Worm (Caenorhabditis elegans) whole organism, late embryonic: Measurements from ENCODE around the gene pfn-3.

Experiments
- K09A11.1 ChIP-seq: sonication (generic microtip); optimal IDR thresholded peaks from 2 replicates; lab custom pipeline; 2017; ENCODE audit warnings: antibody characterized with exemption, mild to moderate bottlenecking, missing genetic modification characterization, missing compliant biosample characterization; ENCODE audit not compliant: insufficient read depth
- lin-11 ChIP-seq: fragments of 200-800 bp; sonication (Bioruptor generic); optimal IDR thresholded peaks from 2 replicates; lab custom pipeline; 2018; ENCODE audit warnings: mild to moderate bottlenecking, missing genetic modification characterization, missing compliant biosample characterization
- pha-4 ChIP-seq: fragments of 150-350 bp; optimal IDR thresholded peaks from 2 replicates; lab custom pipeline; 2018; ENCODE audit warnings: missing biosample characterization, missing genetic modification reagents, missing genetic modification characterization
- ttx-3 ChIP-seq: sonication (generic microtip); optimal IDR thresholded peaks from 2 replicates; lab custom pipeline; 2016; ENCODE audit warnings: missing genetic modification reagents, missing genetic modification characterization, missing compliant biosample characterization

- no peak for TF ChIP-seq pha-4 (tag; lab: Kevin White, UChicago)
- no peak for TF ChIP-seq lin-11 (tag; lab: Kevin White, UChicago)
- TF ChIP-seq K09A11.1 (tag; lab: Kevin White, UChicago) = no peak
- TF ChIP-seq ttx-3 (tag; lab: Kevin White, UChicago) = no peak
These were observed 23.3 kb upstream of the pfn-3 start, which contains the start of gene ife-4 for ce11 chrX:1103702-1104262.
